Worm (Caenorhabditis elegans): Measurements from ENCODE around the gene F31B12.4.

The F31B12.4 gene

ce11 chrX:10772165-10772584 lies 32.4 kb upstream of the F31B12.4 start (continued):
- TF ChIP-seq C06A6.2 (GFP tag; conservative IDR thresholded peaks at IDR 0.05) (0 out of 2 replicates have a peak, but pooled peaks have one; percentile 21), gei-17 (GFP tag; optimal IDR thresholded peaks at IDR 0.05) (peak; percentile 29), ztf-3 (GFP tag; optimal IDR thresholded peaks at IDR 0.05) (no peak), attf-5 (GFP tag; optimal IDR thresholded peaks at IDR 0.05) (peak; percentile 62), F23B12.7 (tag; optimal IDR thresholded peaks at IDR 0.05; ENCODE audit: insufficient read depth) (peak; percentile 44), attf-6 (GFP tag; IDR thresholded peaks at IDR 0.05) (no peak), fkh-3 (tag; optimal IDR thresholded peaks at IDR 0.05) (no peak), ztf-18 (tag; optimal IDR thresholded peaks at IDR 0.05) (no peak), nfyb-1 (GFP tag; IDR thresholded peaks at IDR 0.05) (peak; percentile 29; the same call in 1 of the 2 replicates), ekl-4 (GFP tag; IDR thresholded peaks at IDR 0.05) (peak; percentile 57; the same call in 1 of the 2 replicates), aptf-3 (GFP tag; IDR thresholded peaks at IDR 0.05) (no peak), C17E4.6 (GFP tag; IDR thresholded peaks at IDR 0.05) (no peak), F33H1.4 (GFP tag; IDR thresholded peaks at IDR 0.05) (no peak), cebp-1 (GFP tag; IDR thresholded peaks at IDR 0.05) (peak; percentile 93), cebp-1 (tag; optimal IDR thresholded peaks at IDR 0.05) (peak; percentile 97), akir-1 (GFP tag; optimal IDR thresholded peaks at IDR 0.05) (no peak), Y53G8AR.9 (GFP tag; conservative IDR thresholded peaks at IDR 0.05) (0 out of 2 replicates have a peak, but pooled peaks have one; percentile 19), atf-7 (tag; optimal IDR thresholded peaks at IDR 0.05) (peak; percentile 79), lin-26 (GFP tag; IDR thresholded peaks at IDR 0.05) (0 out of 2 replicates have a peak, but pooled peaks have one; percentile 44), dpff-1 (tag; optimal IDR thresholded peaks at IDR 0.05) (no peak), bed-1 (GFP tag; IDR thresholded peaks at IDR 0.05) (no peak), nhr-80 (tag; optimal IDR thresholded peaks at IDR 0.05) (peak; percentile 88), unc-62 (GFP tag; optimal IDR thresholded peaks at IDR 0.05) (peak; percentile 81), sptf-2 (GFP tag; optimal IDR thresholded peaks at IDR 0.05) (peak; percentile 35), ets-4 (GFP tag; optimal IDR thresholded peaks at IDR 0.05) (peak; percentile 88), K12H6.12 (tag; optimal IDR thresholded peaks at IDR 0.05) (peak; percentile 59), F57C9.4 (tag; optimal IDR thresholded peaks at IDR 0.05) (no peak), lin-40 (tag; optimal IDR thresholded peaks at IDR 0.05) (peak; percentile 48), rcor-1 (GFP tag; IDR thresholded peaks at IDR 0.05) (peak; percentile 29; the same call in 1 of the 2 replicates), lsl-1 (GFP tag; optimal IDR thresholded peaks at IDR 0.05) (no peak), chd-7 (tag; optimal IDR thresholded peaks at IDR 0.05) (peak; percentile 74), mel-28 (tag; optimal IDR thresholded peaks at IDR 0.05; ENCODE audit: borderline replicate concordance) (no peak), let-607 (tag; optimal IDR thresholded peaks at IDR 0.05) (peak in 1 of 2 experiments; percentile 47), madf-10 (tag; optimal IDR thresholded peaks at IDR 0.05) (peak; percentile 21)

- TF ChIP-seq let-526 (GFP tag; IDR thresholded peaks at IDR 0.05) (peak; percentile 59; the same call in 1 of the 2 replicates), lin-26 (GFP tag; IDR thresholded peaks at IDR 0.05) (peak; percentile 9; the same call in 1 of the 2 replicates), C06A6.2 (GFP tag; conservative IDR thresholded peaks at IDR 0.05) (0 out of 2 replicates have a peak, but pooled peaks have one; percentile 43), cebp-1 (GFP tag; IDR thresholded peaks at IDR 0.05) (no peak), cebp-1 (tag; optimal IDR thresholded peaks at IDR 0.05) (peak; percentile 18), chd-7 (tag; optimal IDR thresholded peaks at IDR 0.05) (no peak), tlf-1 (GFP tag; optimal IDR thresholded peaks at IDR 0.05) (peak; percentile 11), ztf-26 (tag; optimal IDR thresholded peaks at IDR 0.05) (peak; percentile 17), ama-1 (optimal IDR thresholded peaks at IDR 0.05) (no peak), ama-1 (GFP tag; optimal IDR thresholded peaks at IDR 0.05) (no peak)
Observed at ce11 chrX:10772763-10773162, 31.8 kb upstream of the F31B12.4 start.
